Fruit fly (Drosophila melanogaster) whole organism: ENCODE data around the gene CG5078.

Experiments
- EcR ChIP-seq, 2 experiments: fragments of >200 bp; optimal IDR thresholded peaks; 2 replicates each; lab custom pipeline; 2017; ENCODE audit warnings: missing biosample characterization in 2 of 2, missing genetic modification characterization in 2 of 2, missing genetic modification reagents in 2 of 2
- psq ChIP-seq: fragments of >200 bp; optimal IDR thresholded peaks from 2 replicates; lab custom pipeline; 2017

DNA sequence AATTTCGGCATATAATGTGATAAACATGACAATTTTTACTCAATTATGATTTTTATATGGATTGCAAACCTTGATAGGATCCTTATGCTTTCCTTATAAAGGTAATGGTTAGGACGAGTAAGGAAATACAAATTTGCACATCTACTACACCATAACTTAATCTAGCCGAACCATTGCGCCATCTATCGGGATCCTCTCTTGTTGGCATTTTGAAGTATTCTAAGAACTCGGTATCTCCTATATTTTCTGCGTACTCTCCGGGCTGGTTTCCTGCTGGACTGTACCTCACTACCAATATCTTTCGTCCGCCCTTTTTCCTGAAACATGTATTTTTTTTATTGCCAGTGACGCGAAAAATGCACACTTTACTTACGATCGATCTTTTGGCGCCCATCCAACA is 41.2 kb upstream of the CG5078 start, which contains the start of gene atk:
- TF ChIP-seq psq (lab: Kevin White, UChicago) (no peak), EcR (GFP tag; optimal IDR thresholded peaks at IDR 0.05; lab: Kevin White, UChicago) (no peak)
